Worm (Caenorhabditis elegans) whole organism, L4 larva: ENCODE data around the gene fax-1.

Experiments
- R02D3.7 ChIP-seq: fragments of 150-350 bp; sonication (generic microtip); optimal IDR thresholded peaks from 3 replicates; lab custom pipeline; 2014; ENCODE audit warnings: missing biosample characterization, missing genetic modification characterization
- T26A8.4 ChIP-seq: fragments of 200-800 bp; sonication (Bioruptor generic); IDR thresholded peaks from 2 replicates; pipeline ENCODE4 v1.3.6; 2022; ENCODE audit warnings: missing genetic modification characterization, missing compliant biosample characterization
- ZK337.2 ChIP-seq: fragments of 200-800 bp; sonication (Bioruptor generic); IDR thresholded peaks from 2 replicates; pipeline ENCODE4 v1.3.6; 2022; ENCODE audit warnings: missing genetic modification reagents, missing genetic modification characterization, missing compliant biosample characterization
- ceh-32 ChIP-seq: sonication (generic microtip); optimal IDR thresholded peaks from 2 replicates; lab custom pipeline; 2016; ENCODE audit warnings: mild to moderate bottlenecking, missing genetic modification characterization, missing compliant biosample characterization; ENCODE audit not compliant: poor library complexity
- ceh-44 ChIP-seq: fragments of 200-800 bp; sonication (Bioruptor generic); IDR thresholded peaks from 2 replicates; pipeline ENCODE4 v1.3.6; 2022; ENCODE audit warnings: missing genetic modification reagents, missing genetic modification characterization, missing compliant biosample characterization
- ceh-62 ChIP-seq: sonication (generic microtip); optimal IDR thresholded peaks from 2 replicates; lab custom pipeline; 2017; ENCODE audit warnings: missing biosample characterization, missing genetic modification characterization
- cey-2 ChIP-seq: sonication (generic microtip); optimal IDR thresholded peaks from 3 replicates; lab custom pipeline; 2017; ENCODE audit warnings: missing genetic modification characterization, mild to moderate bottlenecking, missing compliant biosample characterization, antibody characterized with exemption, borderline replicate concordance; ENCODE audit not compliant: insufficient read depth
- daf-16 ChIP-seq, 3 experiments: sonication (generic microtip); optimal IDR thresholded peaks; 2 replicates each; lab custom pipeline; 2016 to 2017; ENCODE audit warnings: missing genetic modification characterization in 3 of 3, missing genetic modification reagents in 3 of 3, mild to moderate bottlenecking in 2 of 3, missing compliant biosample characterization in 2 of 3, missing biosample characterization in 1 of 3, moderate library complexity in 1 of 3
- daf-8 ChIP-seq: fragments of 200-800 bp; sonication (Bioruptor generic); IDR thresholded peaks from 2 replicates; pipeline ENCODE4 v1.3.6; 2022; ENCODE audit warnings: missing genetic modification characterization, missing compliant biosample characterization
- dmd-6 ChIP-seq: fragments of 200-800 bp; sonication (Bioruptor generic); IDR thresholded peaks from 2 replicates; pipeline ENCODE4 v1.3.6; 2022; ENCODE audit warnings: missing genetic modification reagents, missing genetic modification characterization, missing compliant biosample characterization
- dmd-9 ChIP-seq: fragments of 200-800 bp; sonication (Bioruptor generic); IDR thresholded peaks from 2 replicates; pipeline ENCODE4 v1.3.6; 2022; ENCODE audit warnings: missing genetic modification reagents, missing genetic modification characterization, missing compliant biosample characterization
- dve-1 ChIP-seq: sonication (generic microtip); optimal IDR thresholded peaks from 2 replicates; lab custom pipeline; 2017; ENCODE audit warnings: antibody characterized with exemption, mild to moderate bottlenecking, missing genetic modification characterization, missing compliant biosample characterization; ENCODE audit not compliant: insufficient read depth
- fkh-10 ChIP-seq: fragments of 150-350 bp; optimal IDR thresholded peaks from 2 replicates; lab custom pipeline; 2014; ENCODE audit warnings: missing biosample characterization, missing genetic modification reagents, missing genetic modification characterization
- gei-8 ChIP-seq: fragments of 200-800 bp; sonication (Bioruptor generic); optimal IDR thresholded peaks from 2 replicates; lab custom pipeline; 2018; ENCODE audit warnings: mild to moderate bottlenecking, missing genetic modification characterization, missing compliant biosample characterization
- hlh-11 ChIP-seq: fragments of 200-800 bp; sonication (Bioruptor generic); optimal IDR thresholded peaks from 2 replicates; lab custom pipeline; 2018; ENCODE audit warnings: mild to moderate bottlenecking, missing genetic modification characterization, missing compliant biosample characterization
- hlh-30 ChIP-seq: sonication (generic microtip); optimal IDR thresholded peaks from 2 replicates; lab custom pipeline; 2017; ENCODE audit warnings: antibody characterized with exemption, mild to moderate bottlenecking, missing genetic modification characterization, missing compliant biosample characterization; ENCODE audit not compliant: insufficient read depth
- hmg-1.1 ChIP-seq: fragments of 200-800 bp; sonication (Bioruptor generic); IDR thresholded peaks from 2 replicates; pipeline ENCODE4 v1.3.6; 2022; ENCODE audit warnings: missing genetic modification reagents, missing genetic modification characterization, missing compliant biosample characterization
- jun-1 ChIP-seq: fragments of 150-350 bp; optimal IDR thresholded peaks from 2 replicates; lab custom pipeline; 2014; ENCODE audit warnings: missing biosample characterization, missing genetic modification reagents, missing genetic modification characterization
- lim-7 ChIP-seq: fragments of 200-800 bp; sonication (Bioruptor generic); IDR thresholded peaks from 2 replicates; pipeline ENCODE4 v1.3.6; 2022; ENCODE audit warnings: missing genetic modification characterization, missing compliant biosample characterization
- lin-38 ChIP-seq: fragments of 200-800 bp; sonication (Bioruptor generic); IDR thresholded peaks from 2 replicates; pipeline ENCODE4 v1.3.6; 2022; ENCODE audit warnings: missing genetic modification reagents, missing genetic modification characterization, missing compliant biosample characterization
- lir-3 ChIP-seq: sonication (generic microtip); optimal IDR thresholded peaks from 2 replicates; lab custom pipeline; 2016; ENCODE audit warnings: mild to moderate bottlenecking, missing genetic modification characterization, missing compliant biosample characterization
- madf-9 ChIP-seq: fragments of 200-800 bp; sonication (Bioruptor generic); conservative IDR thresholded peaks from 2 replicates; pipeline ENCODE4 v1.3.6; 2022; ENCODE audit warnings: missing genetic modification reagents, missing genetic modification characterization, missing compliant biosample characterization
- mdt-29 ChIP-seq: fragments of 200-800 bp; sonication (Bioruptor generic); IDR thresholded peaks from 2 replicates; pipeline ENCODE4 v1.3.6; 2022; ENCODE audit warnings: missing genetic modification reagents, missing genetic modification characterization, missing compliant biosample characterization
- mxl-3 ChIP-seq: fragments of 200-800 bp; sonication (Bioruptor generic); optimal IDR thresholded peaks from 2 replicates; lab custom pipeline; 2018; ENCODE audit warnings: mild to moderate bottlenecking, missing genetic modification characterization, missing compliant biosample characterization
- nhr-25 ChIP-seq: sonication (generic microtip); optimal IDR thresholded peaks from 2 replicates; lab custom pipeline; 2017; ENCODE audit warnings: missing genetic modification characterization, mild to moderate bottlenecking, missing compliant biosample characterization, antibody characterized with exemption, moderate library complexity, borderline replicate concordance; ENCODE audit not compliant: insufficient read depth
- nhr-28 ChIP-seq: fragments of 150-350 bp; optimal IDR thresholded peaks from 2 replicates; lab custom pipeline; 2014; ENCODE audit warnings: missing biosample characterization, missing genetic modification characterization
- nhr-41 ChIP-seq: fragments of 200-800 bp; sonication (Bioruptor generic); IDR thresholded peaks from 2 replicates; pipeline ENCODE4 v1.3.6; 2022; ENCODE audit warnings: missing genetic modification reagents, missing genetic modification characterization, missing compliant biosample characterization
- nhr-77 ChIP-seq: fragments of 150-350 bp; optimal IDR thresholded peaks from 2 replicates; lab custom pipeline; 2014; ENCODE audit warnings: missing biosample characterization, missing genetic modification characterization
- pha-4 ChIP-seq, 2 experiments: fragments of 150-350 bp in 1 of 2; fragments of 200-800 bp in 1 of 2; sonication (Bioruptor generic) in 1 of 2; IDR thresholded peaks in 1 of 2; optimal IDR thresholded peaks in 1 of 2; 2 replicates each; pipeline versions ENCODE4 v1.3.6 to Lab custom; 2014 to 2022; ENCODE audit warnings: missing genetic modification characterization in 2 of 2, missing genetic modification reagents in 2 of 2, missing biosample characterization in 1 of 2, missing compliant biosample characterization in 1 of 2
- php-3 ChIP-seq: fragments of 200-800 bp; sonication (Bioruptor generic); IDR thresholded peaks from 2 replicates; pipeline ENCODE4 v1.3.6; 2022; ENCODE audit warnings: missing genetic modification reagents, missing genetic modification characterization, missing compliant biosample characterization
- pqm-1 ChIP-seq: sonication (generic microtip); optimal IDR thresholded peaks from 2 replicates; lab custom pipeline; 2017; ENCODE audit warnings: missing biosample characterization, missing genetic modification characterization
- rbr-2 ChIP-seq: sonication (generic microtip); optimal IDR thresholded peaks from 2 replicates; lab custom pipeline; 2016; ENCODE audit warnings: missing genotype, missing genetic modification characterization, missing compliant biosample characterization
- spr-1 ChIP-seq: sonication (generic microtip); optimal IDR thresholded peaks from 2 replicates; lab custom pipeline; 2016; ENCODE audit warnings: mild to moderate bottlenecking, missing genetic modification characterization, missing compliant biosample characterization
- unc-130 ChIP-seq: sonication (generic microtip); optimal IDR thresholded peaks from 2 replicates; lab custom pipeline; 2016; ENCODE audit warnings: missing genetic modification reagents, missing genetic modification characterization, missing compliant biosample characterization
- unc-62 ChIP-seq, 3 experiments: fragments of 150-350 bp in 1 of 3; sonication (generic microtip); optimal IDR thresholded peaks in 2 of 3; peaks in 1 of 3; 1 replicate in 1 of 3; 2 replicates in 2 of 3; lab custom pipeline; 2014 to 2017; ENCODE audit warnings: missing biosample characterization in 3 of 3, missing genetic modification characterization in 3 of 3, missing genetic modification reagents in 3 of 3, missing genotype in 1 of 3
- zag-1 ChIP-seq: fragments of 150-350 bp; optimal IDR thresholded peaks from 2 replicates; lab custom pipeline; 2014; ENCODE audit warnings: missing biosample characterization, missing genetic modification characterization
- ztf-7 ChIP-seq: fragments of 150-350 bp; optimal IDR thresholded peaks from 2 replicates; lab custom pipeline; 2014; ENCODE audit warnings: missing biosample characterization, missing genetic modification characterization

Gene fax-1

ce11 chrX:3244402-3244801 lies 45.3 kb upstream of the fax-1 start (continued):
- TF ChIP-seq lim-7 (GFP tag; lab: Robert Waterston, UW): no peak
- no peak for TF ChIP-seq zag-1 (tag; lab: Kevin White, UChicago)
- no peak for TF ChIP-seq R02D3.7 (tag; lab: Kevin White, UChicago)
- no peak for TF ChIP-seq daf-16 (GFP tag; optimal IDR thresholded peaks at IDR 0.05; lab: Kevin White, UChicago)
- TF ChIP-seq daf-16 (tag; optimal IDR thresholded peaks at IDR 0.05; lab: Kevin White, UChicago): no peak
- no peak for TF ChIP-seq fkh-10 (GFP tag; lab: Kevin White, UChicago)
- TF ChIP-seq unc-62 (GFP tag; optimal IDR thresholded peaks at IDR 0.05 in 1 of 2; lab: Kevin White, UChicago): peak in 1 of 2 experiments; percentile 94
- TF ChIP-seq unc-62 (tag; optimal IDR thresholded peaks at IDR 0.05; lab: Kevin White, UChicago): no peak
- no peak for TF ChIP-seq ztf-7 (tag; lab: Kevin White, UChicago)
- no peak for TF ChIP-seq spr-1 (tag; lab: Kevin White, UChicago)
- TF ChIP-seq ZK337.2 (GFP tag; lab: Robert Waterston, UW): no peak
- TF ChIP-seq mxl-3 (GFP tag; lab: Kevin White, UChicago): no peak
- TF ChIP-seq gei-8 (GFP tag; lab: Kevin White, UChicago): no peak
- no peak for TF ChIP-seq nhr-25 (tag; lab: Kevin White, UChicago)
- TF ChIP-seq lir-3 (tag; lab: Kevin White, UChicago): no peak
- no peak for TF ChIP-seq ceh-62 (tag; lab: Kevin White, UChicago)
- TF ChIP-seq hlh-30 (tag; lab: Kevin White, UChicago): no peak
- TF ChIP-seq daf-8: no peak
- TF ChIP-seq rbr-2 (tag; lab: Kevin White, UChicago): no peak
- peak; percentile 44 for TF ChIP-seq nhr-28 (tag; lab: Kevin White, UChicago)
- no peak for TF ChIP-seq unc-130 (GFP tag; lab: Kevin White, UChicago)
- peak; percentile 16 for TF ChIP-seq dve-1 (tag; lab: Kevin White, UChicago)
- TF ChIP-seq madf-9 (GFP tag; lab: Robert Waterston, UW): no peak
- no peak for TF ChIP-seq mdt-29 (GFP tag; lab: Robert Waterston, UW)
- TF ChIP-seq lin-38 (GFP tag; lab: Robert Waterston, UW): no peak
- no peak for TF ChIP-seq dmd-9
- no peak for TF ChIP-seq cey-2 (tag; lab: Kevin White, UChicago)
- TF ChIP-seq ceh-44: no peak
- TF ChIP-seq nhr-41: no peak
- TF ChIP-seq ceh-32 (tag; lab: Kevin White, UChicago): no peak
- TF ChIP-seq dmd-6 (GFP tag; lab: Robert Waterston, UW): peak; percentile 40; the same call in 1 of the 2 replicates
- no peak for TF ChIP-seq nhr-77 (tag; lab: Kevin White, UChicago)
- TF ChIP-seq T26A8.4 (GFP tag; lab: Robert Waterston, UW): no peak
- no peak for TF ChIP-seq hmg-1.1 (GFP tag; lab: Robert Waterston, UW)
- no peak for TF ChIP-seq jun-1 (tag; lab: Kevin White, UChicago)

ce11 chrX:3243614-3244013 lies 44.5 kb upstream of the fax-1 start, which contains the start of gene irg-7:
TSS of gene irg-7 (minus strand) at chrX:3243636.
- TF ChIP-seq dve-1 (tag; lab: Kevin White, UChicago) (peak; percentile 51), rbr-2 (tag; lab: Kevin White, UChicago) (no peak), pqm-1 (tag; lab: Kevin White, UChicago) (peak; percentile 38), nhr-28 (tag; lab: Kevin White, UChicago) (peak; percentile 65), pha-4 (GFP tag; IDR thresholded peaks at IDR 0.05; lab: Robert Waterston, UW) (no peak), pha-4 (tag; optimal IDR thresholded peaks at IDR 0.05; lab: Kevin White, UChicago) (no peak), hlh-11 (tag; lab: Kevin White, UChicago) (peak; percentile 11), php-3 (peak; percentile 99), dmd-6 (GFP tag; lab: Robert Waterston, UW) (peak; percentile 33; the same call in 1 of the 2 replicates), daf-16 (GFP tag; optimal IDR thresholded peaks at IDR 0.05; lab: Kevin White, UChicago) (no peak), daf-16 (tag; optimal IDR thresholded peaks at IDR 0.05; lab: Kevin White, UChicago) (peak; percentile 67)
